Worm (Caenorhabditis elegans): ENCODE results near the gene osm-11.
A peak's percentile ranks its signal among the peaks of the same experiment; 100 is the strongest.

Gene osm-11

ce11 chrX:17434234-17434633 lies 12.9 kb upstream of the osm-11 start, which contains the start of gene fubl-3:
fubl-3 (plus strand) TSS chrX:17434445.
- peak; percentile 33; the same call in 1 of the 2 replicates for TF ChIP-seq hmg-1.2 (GFP tag; IDR thresholded peaks at IDR 0.05)
- no peak for TF ChIP-seq attf-3 (GFP tag; conservative IDR thresholded peaks at IDR 0.05)
- TF ChIP-seq let-526 (GFP tag; IDR thresholded peaks at IDR 0.05) = no peak
- no peak for TF ChIP-seq snpc-1.1 (tag; optimal IDR thresholded peaks at IDR 0.05; ENCODE audit: insufficient read depth)
- TF ChIP-seq madf-10 (tag; optimal IDR thresholded peaks at IDR 0.05) = peak; percentile 57
- no peak for TF ChIP-seq hmg-20 (GFP tag; IDR thresholded peaks at IDR 0.05)
- no peak for TF ChIP-seq madf-3 (GFP tag; IDR thresholded peaks at IDR 0.05)
- TF ChIP-seq snpc-4 (GFP tag; optimal IDR thresholded peaks at IDR 0.05) = peak; percentile 17
- peak in 2 of 4 experiments; percentile 66 to 77 for TF ChIP-seq snpc-4 (tag; optimal IDR thresholded peaks at IDR 0.05)
- no peak for TF ChIP-seq lag-1 (GFP tag; IDR thresholded peaks at IDR 0.05)
- no peak for TF ChIP-seq B0261.1 (tag; optimal IDR thresholded peaks at IDR 0.05)
- peak; percentile 31; the same call in 1 of the 2 replicates for TF ChIP-seq F33H1.4 (GFP tag; IDR thresholded peaks at IDR 0.05)
- TF ChIP-seq nhr-80 (tag; optimal IDR thresholded peaks at IDR 0.05) = peak; percentile 13
- no peak for TF ChIP-seq gei-17 (GFP tag; optimal IDR thresholded peaks at IDR 0.05)

ce11 chrX:17428803-17429202 lies 7.4 kb upstream of the osm-11 start, which contains the start of gene pbo-6:
pbo-6 (plus strand) TSS chrX:17429042.
- no peak for TF ChIP-seq hmg-1.2 (GFP tag; IDR thresholded peaks at IDR 0.05)
- TF ChIP-seq F33H1.4 (GFP tag; IDR thresholded peaks at IDR 0.05) = no peak
- TF ChIP-seq sdz-38 (tag; optimal IDR thresholded peaks at IDR 0.05) = no peak
- TF ChIP-seq madf-6 (GFP tag; IDR thresholded peaks at IDR 0.05) = no peak
- no peak for TF ChIP-seq Y53F4B.3 (GFP tag; IDR thresholded peaks at IDR 0.05)
- no peak for TF ChIP-seq xnd-1 (tag; optimal IDR thresholded peaks at IDR 0.05)
- no peak for TF ChIP-seq T07F8.4 (tag; optimal IDR thresholded peaks at IDR 0.05)
- no peak for TF ChIP-seq snpc-1.1 (tag; optimal IDR thresholded peaks at IDR 0.05; ENCODE audit: insufficient read depth)
- no peak for TF ChIP-seq F10E7.11 (tag; optimal IDR thresholded peaks at IDR 0.05)
- no peak for TF ChIP-seq ceh-100 (GFP tag; IDR thresholded peaks at IDR 0.05)
- no peak for TF ChIP-seq nhr-27 (tag; optimal IDR thresholded peaks at IDR 0.05)

- TF ChIP-seq C17E4.6 (GFP tag; IDR thresholded peaks at IDR 0.05) = no peak
- 0 out of 2 replicates have a peak, but pooled peaks have one; percentile 30 for TF ChIP-seq lin-26 (GFP tag; IDR thresholded peaks at IDR 0.05)
- TF ChIP-seq aptf-3 (GFP tag; IDR thresholded peaks at IDR 0.05) = no peak
- TF ChIP-seq hrde-1 (tag; optimal IDR thresholded peaks at IDR 0.05; ENCODE audit: borderline replicate concordance) = no peak
- TF ChIP-seq ztf-22 (GFP tag; optimal IDR thresholded peaks at IDR 0.05) = no peak
- no peak for TF ChIP-seq nfya-1 (tag; optimal IDR thresholded peaks at IDR 0.05; ENCODE audit: borderline replicate concordance, insufficient read depth)
Measured at ce11 chrX:17427778-17428177, 6.4 kb upstream of the osm-11 start.

- no peak for TF ChIP-seq B0336.3 (GFP tag; IDR thresholded peaks at IDR 0.05)
- no peak for TF ChIP-seq pha-4 (tag; optimal IDR thresholded peaks at IDR 0.05)
- TF ChIP-seq madf-10 (tag; optimal IDR thresholded peaks at IDR 0.05) = no peak
- TF ChIP-seq zim-3 (tag; optimal IDR thresholded peaks at IDR 0.05) = no peak
Measured at ce11 chrX:17426712-17427111, 5.3 kb upstream of the osm-11 start.

ce11 chrX:17424595-17424913 lies 3.2 kb upstream of the osm-11 start:
- TF ChIP-seq dpff-1 (tag; optimal IDR thresholded peaks at IDR 0.05) (no peak), nhr-179 (tag; optimal IDR thresholded peaks at IDR 0.05) (no peak), ztf-18 (tag; optimal IDR thresholded peaks at IDR 0.05) (no peak), pbrm-1 (GFP tag; IDR thresholded peaks at IDR 0.05) (no peak), zim-3 (tag; optimal IDR thresholded peaks at IDR 0.05) (no peak), tbx-9 (tag; optimal IDR thresholded peaks at IDR 0.05; ENCODE audit: borderline replicate concordance) (no peak), hsf-1 (GFP tag; IDR thresholded peaks at IDR 0.05) (no peak), hrde-1 (tag; optimal IDR thresholded peaks at IDR 0.05; ENCODE audit: borderline replicate concordance) (no peak), Y95B8A.8 (GFP tag; IDR thresholded peaks at IDR 0.05) (no peak), Y56A3A.18 (GFP tag; IDR thresholded peaks at IDR 0.05) (no peak), ceh-27 (GFP tag; optimal IDR thresholded peaks at IDR 0.05) (no peak), ztf-25 (GFP tag; IDR thresholded peaks at IDR 0.05) (no peak), lir-1 (GFP tag; conservative IDR thresholded peaks at IDR 0.05) (no peak), repo-1 (tag; optimal IDR thresholded peaks at IDR 0.05) (no peak)
